Fruit fly (Drosophila melanogaster): ENCODE measurements around the gene CG9458.

DNA sequence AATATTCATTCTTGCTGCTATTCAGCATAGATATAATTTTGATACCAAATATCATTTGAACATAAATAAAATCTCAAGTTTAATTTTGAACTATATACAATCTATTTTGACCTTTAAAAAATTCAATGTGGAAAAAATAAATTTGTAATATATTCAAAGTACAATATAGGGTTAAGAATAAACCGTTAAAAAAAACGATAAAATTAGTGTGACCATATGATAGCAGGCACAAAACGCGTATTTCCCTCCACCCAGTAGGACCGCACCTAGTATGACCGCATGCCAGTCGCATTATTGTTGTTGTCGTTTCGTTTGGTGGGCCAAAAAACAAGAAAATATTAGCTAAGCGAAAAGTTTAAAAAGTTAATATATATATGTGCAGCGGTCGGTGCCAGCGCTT is 26.7 kb downstream of the CG9458 start, which contains the start of gene CG8516:
- TF ChIP-seq CG6854 (GFP tag; optimal IDR thresholded peaks at IDR 0.05) (no peak), CG1621 (tag; optimal IDR thresholded peaks at IDR 0.05) (no peak), fd59A (GFP tag; optimal IDR thresholded peaks at IDR 0.05) (no peak), CG16779 (tag; optimal IDR thresholded peaks at IDR 0.05) (no peak), Sox102F (GFP tag; optimal IDR thresholded peaks at IDR 0.05) (no peak), CG7368 (GFP tag; optimal IDR thresholded peaks at IDR 0.05) (no peak), CG8119 (GFP tag; IDR thresholded peaks at IDR 0.05) (peak; percentile 61; the same call in 2 of the 3 replicates), CG3919 (GFP tag; optimal IDR thresholded peaks at IDR 0.05) (no peak), Eip78C (GFP tag) (peak; percentile 79), Ets96B (tag; optimal IDR thresholded peaks at IDR 0.05) (no peak), achi (GFP tag; optimal IDR thresholded peaks at IDR 0.05) (no peak), Hr4 (GFP tag; optimal IDR thresholded peaks at IDR 0.05) (no peak)
